Worm (Caenorhabditis elegans): Measurements from ENCODE around the gene D2007.1.

DNA sequence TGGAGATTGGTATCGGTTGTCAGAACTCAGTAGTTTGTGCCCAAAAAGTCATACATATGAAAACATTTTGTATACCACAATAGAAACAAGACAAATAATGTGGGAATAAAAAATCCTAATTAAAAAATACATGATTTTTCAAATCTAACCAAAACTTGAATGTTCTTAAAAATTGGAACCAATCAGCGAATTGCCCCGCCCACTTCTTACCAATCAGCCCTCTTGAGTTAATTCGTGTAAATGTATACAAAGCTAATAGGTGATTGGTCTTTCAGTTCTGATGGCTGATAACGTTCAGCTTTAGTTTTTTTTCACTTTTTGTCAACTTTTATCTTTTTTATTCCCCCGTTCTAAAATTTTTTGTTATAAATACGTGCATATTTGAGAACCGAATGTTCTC, 20.0 kb downstream of the D2007.1 start:
- TF ChIP-seq egl-44 (GFP tag; IDR thresholded peaks at IDR 0.05): no peak
- TF ChIP-seq ets-4 (GFP tag; optimal IDR thresholded peaks at IDR 0.05): no peak
- TF ChIP-seq ccch-3 (GFP tag; optimal IDR thresholded peaks at IDR 0.05): no peak
- no peak for TF ChIP-seq hmg-20 (GFP tag; IDR thresholded peaks at IDR 0.05)
